Worm (Caenorhabditis elegans): ENCODE data around the gene Y39G8B.10.
A peak's percentile ranks its signal among the peaks of the same experiment; 100 is the strongest.
"Not testable (repeated sequence)": the region's sequence is repeated elsewhere in the genome, so short reads cannot be mapped to it uniquely, and the experiment has no call there.

Y39G8B.10 gene

ce11 chrII:14006210-14006609 lies 23.3 kb upstream of the Y39G8B.10 start, which contains the start of gene F01D5.6:
Gene F01D5.6 (plus strand): TSS chrII:14006510.
- TF ChIP-seq flh-1 (GFP tag; optimal IDR thresholded peaks at IDR 0.05) (no peak), sptf-1 (tag; optimal IDR thresholded peaks at IDR 0.05) (no peak), ceh-39 (tag; optimal IDR thresholded peaks at IDR 0.05) (no peak), nhr-237 (tag; optimal IDR thresholded peaks at IDR 0.05) (no peak), tbx-8 (GFP tag; optimal IDR thresholded peaks at IDR 0.05) (no peak), mab-5 (tag; optimal IDR thresholded peaks at IDR 0.05) (no peak), unc-39 (tag; optimal IDR thresholded peaks at IDR 0.05) (no peak)

ce11 chrII:14005183-14005582 lies 22.3 kb upstream of the Y39G8B.10 start:
- TF ChIP-seq unc-39 (tag; optimal IDR thresholded peaks at IDR 0.05) = no peak
- TF ChIP-seq nhr-28 (tag; optimal IDR thresholded peaks at IDR 0.05) = no peak

ce11 chrII:14004770-14005169 lies 21.9 kb upstream of the Y39G8B.10 start:
- TF ChIP-seq unc-39 (tag; optimal IDR thresholded peaks at IDR 0.05) (no peak), ham-2 (GFP tag; optimal IDR thresholded peaks at IDR 0.05) (peak; percentile 53)

ce11 chrII:14003821-14004430 lies 21.0 kb upstream of the Y39G8B.10 start:
- TF ChIP-seq tbx-8 (GFP tag; optimal IDR thresholded peaks at IDR 0.05) = no peak
- TF ChIP-seq elt-3 (tag; optimal IDR thresholded peaks at IDR 0.05) = peak; percentile 68

ce11 chrII:14002200-14002599 lies 19.3 kb upstream of the Y39G8B.10 start, which contains the start of gene F01D5.5:
Gene F01D5.5 (minus strand): TSS chrII:14002300.
- TF ChIP-seq lin-32 (GFP tag; optimal IDR thresholded peaks at IDR 0.05) (no peak), drap-1 (GFP tag; optimal IDR thresholded peaks at IDR 0.05) (no peak), ztf-11 (tag; optimal IDR thresholded peaks at IDR 0.05) (no peak), nhr-237 (tag; optimal IDR thresholded peaks at IDR 0.05) (no peak), lsy-2 (tag; optimal IDR thresholded peaks at IDR 0.05) (no peak), sptf-1 (tag; optimal IDR thresholded peaks at IDR 0.05) (no peak), nhr-12 (tag; optimal IDR thresholded peaks at IDR 0.05) (no peak), elt-3 (tag; optimal IDR thresholded peaks at IDR 0.05) (no peak), pha-4 (tag; optimal IDR thresholded peaks at IDR 0.05) (no peak), M03D4.4 (tag; optimal IDR thresholded peaks at IDR 0.05) (no peak), unc-120 (tag; optimal IDR thresholded peaks at IDR 0.05; ENCODE audit: poor library complexity, severe bottlenecking) (no peak), nhr-76 (tag; optimal IDR thresholded peaks at IDR 0.05) (no peak), mab-5 (tag; optimal IDR thresholded peaks at IDR 0.05) (no peak), snpc-4 (tag; optimal IDR thresholded peaks at IDR 0.05) (no peak), cnd-1 (tag; optimal IDR thresholded peaks at IDR 0.05) (no peak), nhr-28 (tag; optimal IDR thresholded peaks at IDR 0.05) (no peak), lin-13 (tag; optimal IDR thresholded peaks at IDR 0.05) (no peak), hlh-1 (tag; optimal IDR thresholded peaks at IDR 0.05) (no peak)

- not testable (repeated sequence) for TF ChIP-seq unc-39 (tag; optimal IDR thresholded peaks at IDR 0.05); nhr-28 (tag; optimal IDR thresholded peaks at IDR 0.05); unc-62 (GFP tag; optimal IDR thresholded peaks at IDR 0.05)
Measured at ce11 chrII:14000044-14000443, 17.1 kb upstream of the Y39G8B.10 start, which contains the start of gene F01D5.3. Gene F01D5.3 (minus strand): TSS chrII:14000144.

- TF ChIP-seq lin-32 (GFP tag; optimal IDR thresholded peaks at IDR 0.05) (no peak), ztf-11 (tag; optimal IDR thresholded peaks at IDR 0.05) (no peak), unc-39 (tag; optimal IDR thresholded peaks at IDR 0.05) (no peak), pha-4 (tag; optimal IDR thresholded peaks at IDR 0.05) (no peak), ham-2 (GFP tag; optimal IDR thresholded peaks at IDR 0.05) (no peak), lsy-2 (tag; optimal IDR thresholded peaks at IDR 0.05) (no peak)
Measured at ce11 chrII:13998964-13999363, 16.0 kb upstream of the Y39G8B.10 start, which contains the start of gene F01D5.2. Gene F01D5.2 (minus strand): TSS chrII:13999064.

- TF ChIP-seq cnd-1 (tag; optimal IDR thresholded peaks at IDR 0.05) = no peak
- no peak for TF ChIP-seq sem-2 (GFP tag; optimal IDR thresholded peaks at IDR 0.05)
- no peak for TF ChIP-seq nhr-28 (tag; optimal IDR thresholded peaks at IDR 0.05)
- no peak for TF ChIP-seq sptf-1 (tag; optimal IDR thresholded peaks at IDR 0.05)
- no peak for TF ChIP-seq ceh-43 (GFP tag; optimal IDR thresholded peaks at IDR 0.05)
- no peak for TF ChIP-seq nhr-2 (tag; optimal IDR thresholded peaks at IDR 0.05)
- no peak for TF ChIP-seq elt-1 (tag; optimal IDR thresholded peaks at IDR 0.05; ENCODE audit: borderline replicate concordance, insufficient read depth)
- no peak for TF ChIP-seq pha-4 (tag; optimal IDR thresholded peaks at IDR 0.05)
- no peak for TF ChIP-seq drap-1 (GFP tag; optimal IDR thresholded peaks at IDR 0.05)
- TF ChIP-seq bed-3 (GFP tag; optimal IDR thresholded peaks at IDR 0.05) = no peak
Measured at ce11 chrII:13997989-13998388, 15.1 kb upstream of the Y39G8B.10 start.

Measured in whole organism, mixed stage, embryonic.